Fruit fly (Drosophila melanogaster): ENCODE measurements around the gene CG13055.

DNA sequence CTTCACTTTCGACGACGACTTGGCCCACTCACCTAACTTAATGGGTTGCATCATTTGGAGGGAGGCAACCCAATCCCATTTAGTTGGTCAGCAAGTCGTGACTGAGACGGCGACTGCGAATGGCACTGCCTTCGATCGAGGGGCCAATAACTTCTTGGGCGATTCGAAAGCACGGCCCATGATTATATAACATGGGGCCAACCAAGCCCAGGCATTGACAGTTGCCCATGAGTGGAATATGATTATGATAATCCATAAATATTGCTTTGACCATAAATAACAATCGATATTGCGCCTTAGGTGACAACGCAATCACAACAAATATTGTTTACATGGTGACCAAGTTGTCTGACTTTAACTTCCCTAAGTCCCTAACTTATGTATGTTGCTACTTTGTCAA is 31.7 kb upstream of the CG13055 start, which contains the start of gene CG13048:
- no peak for TF ChIP-seq Blimp-1 (GFP tag; optimal IDR thresholded peaks at IDR 0.05)
- no peak for TF ChIP-seq Sox102F (GFP tag; optimal IDR thresholded peaks at IDR 0.05)
- no peak for TF ChIP-seq acj6 (GFP tag; optimal IDR thresholded peaks at IDR 0.05)
- no peak for TF ChIP-seq net (GFP tag; optimal IDR thresholded peaks at IDR 0.05)
- no peak for TF ChIP-seq Eip78C (GFP tag)
- no peak for TF ChIP-seq vri (GFP tag; optimal IDR thresholded peaks at IDR 0.05)
- no peak for TF ChIP-seq eg (GFP tag; IDR thresholded peaks at IDR 0.05)

Data from whole organism, prepupa.